Fruit fly (Drosophila melanogaster) Kc167 (cell line): ENCODE results near the gene Rpp20.

ENCODE experiments used
- Myc ChIP-seq: fragments of >200 bp; optimal IDR thresholded peaks from 2 replicates; lab custom pipeline; 2017; ENCODE audit warnings: missing external identifiers
- h ChIP-seq: fragments of >200 bp; optimal IDR thresholded peaks from 3 replicates; lab custom pipeline; 2018; ENCODE audit warnings: missing external identifiers
- insv ChIP-seq: fragments of >200 bp; optimal IDR thresholded peaks from 3 replicates; lab custom pipeline; 2018; ENCODE audit warnings: missing external identifiers

DNA sequence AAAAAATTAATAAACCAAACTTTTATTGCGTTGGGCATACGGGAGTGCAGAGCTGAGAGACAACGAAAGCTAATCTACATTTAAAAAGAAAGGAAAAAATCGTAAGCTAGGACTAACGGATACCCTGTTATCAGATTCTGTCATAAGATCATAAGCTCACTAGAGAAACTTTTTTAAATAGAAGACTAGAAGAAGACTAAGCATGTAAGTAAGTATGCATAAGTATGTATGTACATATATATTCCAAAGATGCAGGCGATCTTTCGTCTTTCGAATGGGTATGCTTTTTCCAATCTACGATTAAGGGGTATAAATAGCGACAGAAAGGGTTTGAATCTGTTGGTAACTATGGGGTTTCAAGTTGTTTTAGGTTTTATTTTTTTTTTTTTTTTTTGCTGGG is 40.6 kb downstream of the Rpp20 start:
- no peak for TF ChIP-seq h (lab: Kevin White, UChicago)
- no peak for TF ChIP-seq Myc (lab: Kevin White, UChicago)
- TF ChIP-seq insv (lab: Kevin White, UChicago) = no peak
